Fruit fly (Drosophila melanogaster) whole organism, larva: Measurements from ENCODE around the gene Wwox.

Experiments used
- noc ChIP-seq: fragments of 200-800 bp; sonication (Bioruptor generic); optimal IDR thresholded peaks from 3 replicates; lab custom pipeline; 2019; ENCODE audit warnings: missing biosample characterization, mild to moderate bottlenecking, missing genetic modification characterization, moderate library complexity

Wwox gene

DNA sequence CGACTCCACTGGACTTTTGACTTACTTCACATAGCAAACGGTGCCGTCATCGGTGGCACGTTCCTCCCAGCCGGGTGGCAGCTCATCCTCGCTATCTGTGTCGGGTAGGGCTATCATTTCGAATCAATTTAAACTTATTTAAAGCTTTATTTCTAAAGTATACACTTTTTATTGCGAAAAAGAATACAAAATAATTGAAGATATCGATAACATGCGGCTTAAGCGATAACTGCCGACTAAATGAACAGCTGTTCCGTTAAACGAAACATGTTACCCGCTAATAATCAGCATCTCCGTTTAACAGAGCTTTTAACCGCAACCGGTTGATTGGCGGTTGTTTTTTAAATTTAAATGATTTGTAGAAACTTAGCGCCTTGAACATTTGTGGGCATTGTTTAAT lies at the start of gene Wwox:
Wwox (minus strand) TSS at position 215 of the 400 bp plus-strand sequence.
- no peak for TF ChIP-seq noc (tag; lab: Kevin White, UChicago)

DNA sequence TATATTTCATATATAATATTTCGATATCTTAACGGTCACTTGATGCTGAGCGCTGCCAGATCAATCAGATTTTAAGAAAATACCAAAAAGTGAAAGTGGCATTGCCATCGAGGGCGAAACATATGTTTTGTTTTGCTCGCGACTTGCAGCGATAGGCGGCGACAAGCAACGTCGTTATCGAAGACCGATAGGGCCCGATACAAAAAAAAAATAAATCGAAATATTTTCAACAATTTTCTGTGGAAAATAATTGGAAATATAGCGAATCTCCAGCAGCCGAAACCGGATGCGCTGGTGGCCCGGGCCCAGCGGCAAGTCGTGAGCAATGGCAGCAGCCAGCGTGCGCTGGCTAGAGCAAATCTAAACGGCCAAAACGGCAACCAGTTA lies 39.2 kb upstream of the Wwox start, which contains the start of gene Megf8:
Megf8 (plus strand) TSS at position 190 of the 387 bp plus-strand sequence.
- TF ChIP-seq noc (tag; lab: Kevin White, UChicago) = no peak

DNA sequence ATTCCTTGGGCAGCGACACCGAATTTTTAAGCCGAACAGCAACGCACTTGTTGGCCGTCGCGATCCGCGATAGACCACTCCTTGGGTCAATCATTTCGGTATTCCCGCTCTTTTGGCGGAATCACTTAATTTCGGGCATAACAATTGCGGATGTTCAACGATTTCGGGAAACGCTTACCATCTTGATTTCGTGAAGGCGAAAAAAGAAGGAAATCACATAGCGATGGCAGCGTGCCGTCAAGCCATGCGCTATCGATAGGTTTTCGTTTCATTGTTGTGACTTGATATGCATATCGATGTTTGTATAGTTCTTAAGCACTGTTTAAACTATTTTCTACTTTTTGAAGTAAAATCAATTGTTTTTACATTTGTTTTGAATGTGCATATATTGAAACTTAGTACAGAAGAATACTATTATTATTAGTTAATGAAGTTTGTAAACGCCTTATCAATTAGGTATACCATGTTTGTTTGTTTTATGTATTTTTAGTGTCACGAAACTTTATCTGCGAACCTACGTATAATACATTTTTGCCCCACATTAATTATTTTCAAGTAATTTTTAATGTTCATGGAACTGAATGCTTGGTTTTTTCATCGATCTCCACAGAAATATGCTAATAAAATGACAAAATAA lies 38.7 kb upstream of the Wwox start, which contains the start of gene RpL36A:
RpL36A (minus strand) TSS at position 265 of the 637 bp plus-strand sequence.
- TF ChIP-seq noc (tag; lab: Kevin White, UChicago) = no peak

DNA sequence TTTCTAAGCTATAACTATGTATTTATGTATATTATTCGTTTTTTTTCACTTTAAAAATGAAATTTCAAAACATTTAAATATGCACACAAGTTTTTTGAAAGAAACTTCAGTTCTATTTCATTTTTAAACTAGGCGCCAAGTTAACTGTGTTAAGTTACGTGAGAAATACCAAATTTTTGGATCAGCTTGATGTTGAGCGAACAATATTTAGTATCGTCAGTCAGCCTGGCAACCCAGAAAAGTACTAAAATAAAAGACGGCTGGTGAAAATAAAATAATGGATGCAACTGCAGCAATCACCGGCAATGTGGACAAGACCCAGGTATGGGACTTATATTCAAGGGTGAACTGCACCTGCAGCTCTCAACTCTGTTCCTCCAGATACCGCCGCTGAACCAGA lies 36.8 kb upstream of the Wwox start, which contains the start of gene CCDC53:
CCDC53 (plus strand) TSS at position 235 of the 400 bp plus-strand sequence.
- no peak for TF ChIP-seq noc (tag; lab: Kevin White, UChicago)

DNA sequence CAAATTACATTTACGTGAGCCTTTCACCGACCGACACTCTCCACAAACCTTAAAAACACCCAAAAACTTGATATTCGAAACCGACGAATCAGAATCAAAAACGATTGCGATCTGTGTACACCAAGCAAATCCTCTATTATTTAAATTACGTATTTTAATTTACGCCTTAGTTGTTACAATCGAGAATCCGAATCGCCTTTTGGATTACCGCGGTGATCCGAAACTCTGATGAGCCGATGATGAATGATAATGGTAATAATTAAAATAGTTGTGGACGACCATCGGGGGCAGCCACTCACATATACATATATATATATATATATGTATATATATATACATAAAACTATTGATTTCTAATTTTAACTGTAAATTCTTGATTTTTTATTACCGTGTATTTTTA lies 35.6 kb upstream of the Wwox start, which contains the start of gene CG7367:
CG7367 (minus strand) TSS at position 101 of the 400 bp plus-strand sequence.
- no peak for TF ChIP-seq noc (tag; lab: Kevin White, UChicago)

DNA sequence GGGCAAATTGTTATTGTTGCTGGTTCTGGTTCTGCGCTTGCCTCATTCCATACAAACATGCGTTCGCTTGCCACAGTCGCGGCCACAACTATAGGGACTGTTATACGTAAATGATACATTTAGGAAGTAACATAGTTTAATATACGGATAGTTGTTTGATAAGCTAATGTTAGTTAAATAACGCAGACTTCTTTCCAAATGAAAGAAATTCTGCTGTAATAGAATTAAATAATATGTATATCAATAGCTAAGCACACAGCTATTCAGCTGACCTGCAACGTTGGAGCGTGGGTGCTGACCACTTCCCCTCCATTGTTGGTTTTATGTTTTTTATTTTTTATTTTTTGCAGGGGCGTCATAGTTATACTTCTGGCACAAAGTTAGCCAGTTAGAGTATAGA lies 30.6 kb upstream of the Wwox start:
- TF ChIP-seq noc (tag; lab: Kevin White, UChicago) = peak; percentile 47

DNA sequence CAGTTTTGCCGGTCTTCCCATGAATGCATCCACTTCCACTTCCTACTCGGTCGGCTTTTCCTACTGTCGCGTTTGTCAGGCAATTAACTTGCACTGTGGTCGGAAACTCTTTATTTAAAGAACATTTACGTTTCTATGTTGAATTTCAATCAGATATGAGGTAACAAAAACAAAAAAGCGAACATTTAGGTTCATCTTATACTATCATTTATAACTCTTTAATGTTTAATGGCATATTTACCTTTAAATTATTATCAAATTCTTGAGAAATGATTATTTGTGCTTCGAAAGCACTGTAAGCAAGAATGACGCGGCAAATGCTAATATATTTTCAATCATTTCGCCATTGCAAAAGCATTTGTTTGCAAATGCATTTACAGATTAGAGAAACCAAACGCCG lies 29.7 kb upstream of the Wwox start:
- no peak for TF ChIP-seq noc (tag; lab: Kevin White, UChicago)

DNA sequence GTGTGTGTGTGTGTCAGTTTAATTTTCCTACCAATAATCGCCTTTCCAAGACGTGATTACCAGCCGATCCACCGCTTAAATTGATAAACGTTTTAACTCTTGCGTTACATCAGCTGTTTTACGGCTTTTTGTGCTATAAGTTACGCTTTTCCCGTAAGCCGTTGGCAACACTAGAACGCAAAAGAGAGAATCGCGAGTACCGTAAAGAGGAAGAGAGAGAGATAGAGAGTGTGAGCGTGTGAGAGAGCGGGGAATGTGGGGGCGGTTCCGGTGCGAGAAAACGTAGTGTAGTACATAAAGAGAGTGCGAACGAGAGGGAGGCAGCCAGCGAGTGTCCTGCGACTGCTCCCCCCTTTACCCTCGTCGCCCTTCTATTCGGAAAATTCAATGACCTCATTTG lies 27.5 kb upstream of the Wwox start:
- no peak for TF ChIP-seq noc (tag; lab: Kevin White, UChicago)

DNA sequence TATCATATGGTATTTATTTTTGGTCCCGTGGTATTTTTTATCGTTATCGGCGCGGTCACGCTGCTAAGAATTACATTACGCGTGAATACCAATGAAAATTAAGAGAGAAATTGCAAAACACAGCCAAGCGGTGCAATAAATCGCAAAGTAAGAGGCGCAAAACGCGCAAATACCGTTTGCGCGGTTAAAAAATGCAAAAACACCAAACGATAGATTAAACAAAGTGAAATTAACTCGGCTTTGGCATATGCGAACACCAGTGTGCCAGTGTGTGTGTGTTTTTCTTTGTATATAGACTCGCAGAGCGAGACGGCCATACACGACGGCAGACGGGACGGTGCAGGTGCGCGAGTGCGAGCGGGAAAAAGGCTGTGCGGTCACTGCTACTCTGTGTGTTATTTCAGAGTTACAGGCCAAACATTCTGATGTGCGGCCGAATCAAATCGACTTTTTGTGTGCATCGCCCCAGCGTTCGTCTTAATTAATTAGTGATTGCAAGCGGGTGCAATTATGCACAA lies 26.7 kb upstream of the Wwox start, which contains the start of gene Cka:
Cka (plus strand) TSS at position 29 of the 518 bp plus-strand sequence.
- TF ChIP-seq noc (tag; lab: Kevin White, UChicago) = peak; percentile 11

DNA sequence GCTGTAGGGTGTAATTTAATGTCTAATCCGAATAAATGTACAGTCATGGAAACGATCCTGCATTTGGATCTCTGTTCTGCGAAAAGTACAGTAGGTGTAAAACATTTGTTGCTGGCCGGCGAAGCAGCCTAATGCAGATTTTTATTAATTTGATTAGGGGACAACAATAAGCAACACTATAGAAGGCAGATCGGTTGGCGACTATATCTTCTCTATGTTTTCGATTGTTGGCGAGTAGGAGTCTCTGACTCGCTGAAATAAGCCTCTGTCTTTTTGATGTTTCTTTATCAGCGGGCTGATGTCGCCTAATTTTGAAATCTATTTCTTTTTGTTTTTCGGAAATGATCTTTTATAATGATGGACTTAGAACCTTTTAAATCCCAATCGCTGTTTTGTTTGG lies 26.0 kb upstream of the Wwox start:
- no peak for TF ChIP-seq noc (tag; lab: Kevin White, UChicago)

DNA sequence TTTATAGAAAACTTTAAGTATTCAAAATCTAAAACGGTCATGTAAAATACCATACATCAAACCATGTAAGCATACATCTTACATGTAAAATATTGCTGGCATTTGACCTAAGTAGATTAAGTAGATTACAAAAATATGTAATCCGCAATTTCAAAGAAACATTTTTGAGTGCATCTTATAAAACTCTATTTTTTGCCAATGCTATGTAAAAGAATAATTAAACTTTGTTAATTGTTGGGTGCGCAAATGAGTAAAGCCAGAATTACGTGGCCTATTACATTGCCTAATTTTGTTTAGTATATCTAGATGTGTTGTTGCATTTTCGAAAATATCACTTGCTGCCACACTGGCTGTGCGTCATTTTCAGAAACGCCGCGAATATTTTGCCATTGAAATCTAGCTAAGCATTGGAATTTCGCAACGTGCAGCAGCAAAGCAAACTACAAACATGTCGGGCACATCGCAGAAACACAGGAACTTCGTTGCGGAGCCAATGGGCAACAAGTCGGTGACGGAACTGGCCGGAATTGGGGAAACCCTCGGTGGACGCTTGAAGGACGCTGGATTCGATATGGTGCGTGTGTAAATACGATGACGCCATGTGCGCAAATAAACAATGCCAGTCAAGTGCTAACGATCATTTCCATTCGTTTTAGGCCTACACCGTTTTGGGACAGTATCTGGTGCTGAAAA lies 25.2 kb upstream of the Wwox start, which contains the start of gene baf:
baf (plus strand) TSS at position 303 of the 693 bp plus-strand sequence.
- TF ChIP-seq noc (tag; lab: Kevin White, UChicago) = no peak

DNA sequence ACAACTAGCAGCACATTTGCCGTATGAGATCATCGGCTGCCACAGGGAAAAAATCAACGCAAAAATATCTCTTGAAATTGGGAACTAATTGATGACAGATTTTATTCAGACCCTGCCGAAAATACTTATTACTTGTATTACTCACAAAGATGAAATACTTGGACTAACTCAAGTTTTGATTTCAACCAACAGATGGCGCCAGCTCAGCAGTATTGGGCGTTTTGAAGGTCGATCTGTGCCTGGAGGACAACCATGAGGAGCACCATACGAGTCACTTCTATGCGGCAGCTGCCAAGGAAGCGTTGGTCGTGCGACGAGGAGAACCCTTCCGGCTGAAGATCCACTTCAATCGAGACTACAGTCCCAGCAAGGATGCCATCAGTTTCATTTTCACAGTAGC lies 20.2 kb upstream of the Wwox start:
- no peak for TF ChIP-seq noc (tag; lab: Kevin White, UChicago)

DNA sequence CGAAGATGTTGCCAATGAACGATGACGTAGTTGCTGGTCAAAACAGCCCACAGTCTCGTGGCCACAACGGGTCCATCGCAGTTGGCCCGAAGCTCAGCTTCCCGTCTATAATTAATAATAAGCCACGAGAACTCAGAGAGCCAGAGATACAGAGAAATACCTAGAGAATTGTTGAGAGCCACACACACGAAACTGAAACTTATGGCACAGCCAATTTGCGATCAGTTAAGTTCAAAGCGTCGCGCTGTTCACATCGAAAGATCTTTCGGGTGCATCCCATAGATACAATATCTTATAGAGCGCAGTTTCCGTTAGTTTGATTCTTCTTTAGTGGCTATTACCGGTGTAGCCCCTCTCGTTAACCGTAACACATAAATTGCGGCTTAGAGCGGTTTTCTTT lies 8.5 kb upstream of the Wwox start:
- TF ChIP-seq noc (tag; lab: Kevin White, UChicago) = no peak

DNA sequence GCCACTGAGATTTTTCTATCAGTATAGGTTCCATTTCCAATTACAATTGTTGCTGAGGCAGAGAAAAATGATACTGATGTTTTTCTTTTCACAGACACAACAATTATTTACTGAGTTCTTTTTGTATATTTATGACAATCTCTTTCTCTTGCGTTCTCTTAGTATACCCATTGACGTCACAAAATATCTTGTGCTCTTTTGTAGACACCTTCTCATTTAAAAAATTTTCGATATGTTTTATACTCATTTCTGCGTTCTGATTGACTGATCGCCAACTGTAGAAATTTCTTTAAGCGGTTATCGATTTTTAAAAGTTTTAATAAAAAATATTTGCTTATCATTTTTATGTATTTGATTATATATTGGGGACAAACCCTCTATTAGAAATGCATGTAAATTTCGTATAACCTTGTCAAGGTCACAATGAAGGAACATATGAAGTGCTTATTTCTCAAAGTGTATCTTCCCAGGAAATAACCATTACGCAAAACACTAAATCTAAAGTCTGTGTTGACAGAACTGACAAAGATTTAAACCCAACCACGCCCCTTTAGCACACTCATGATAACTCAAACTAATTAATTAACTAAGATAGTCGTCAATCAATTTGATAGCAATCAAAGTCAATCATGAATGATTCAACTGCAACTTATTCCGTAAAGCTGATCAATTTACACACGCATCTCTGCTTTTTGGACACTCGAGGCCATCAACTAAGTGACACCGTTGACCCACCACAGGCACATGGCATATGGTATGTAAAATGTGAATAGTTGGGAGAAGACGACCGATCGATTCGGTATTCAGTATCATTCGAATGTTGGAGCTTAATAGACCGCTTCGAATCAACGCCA lies 6.7 kb upstream of the Wwox start, which contains the start of the genes Glyat and Tg:
Glyat (minus strand) TSS at position 51 of the 854 bp plus-strand sequence.
Tg (plus strand) TSS at position 804 of the 854 bp plus-strand sequence.
- no peak for TF ChIP-seq noc (tag; lab: Kevin White, UChicago)
